Worm (Caenorhabditis elegans) whole organism, L2 larva: ENCODE results near the gene ztf-30.

Source experiments
- C34F6.9 ChIP-seq: fragments of 150-350 bp; optimal IDR thresholded peaks from 2 replicates; lab custom pipeline; 2014; ENCODE audit warnings: missing biosample characterization, missing genetic modification characterization
- F13H6.1 ChIP-seq: sonication (generic microtip); optimal IDR thresholded peaks from 2 replicates; lab custom pipeline; 2016; ENCODE audit warnings: missing genetic modification characterization, missing compliant biosample characterization
- R02D3.7 ChIP-seq: fragments of 150-350 bp; optimal IDR thresholded peaks from 2 replicates; lab custom pipeline; 2014; ENCODE audit warnings: missing biosample characterization, missing genetic modification characterization
- Y55F3AM.14 ChIP-seq: fragments of 200-800 bp; sonication (Bioruptor generic); optimal IDR thresholded peaks from 2 replicates; lab custom pipeline; 2018; ENCODE audit warnings: mild to moderate bottlenecking, missing genetic modification characterization, missing compliant biosample characterization
- alr-1 ChIP-seq: fragments of 150-350 bp; optimal IDR thresholded peaks from 2 replicates; lab custom pipeline; 2014; ENCODE audit warnings: missing biosample characterization, missing genetic modification characterization
- aly-2 ChIP-seq: fragments of 150-350 bp; optimal IDR thresholded peaks from 2 replicates; lab custom pipeline; 2014; ENCODE audit warnings: missing biosample characterization, missing genetic modification characterization
- ama-1 ChIP-seq: fragments of 150-350 bp; optimal IDR thresholded peaks from 2 replicates; lab custom pipeline; 2018; ENCODE audit warnings: inconsistent platforms
- blmp-1 ChIP-seq: sonication (generic microtip); optimal IDR thresholded peaks from 2 replicates; lab custom pipeline; 2017; ENCODE audit warnings: missing genetic modification characterization, mild to moderate bottlenecking, missing compliant biosample characterization, antibody characterized with exemption, moderate library complexity; ENCODE audit not compliant: insufficient read depth
- ceh-82 ChIP-seq: fragments of 150-350 bp; optimal IDR thresholded peaks from 2 replicates; lab custom pipeline; 2014; ENCODE audit warnings: missing biosample characterization, missing genetic modification characterization
- crh-2 ChIP-seq: sonication (generic microtip); optimal IDR thresholded peaks from 2 replicates; lab custom pipeline; 2017; ENCODE audit warnings: missing biosample characterization, missing genetic modification characterization
- dmd-4 ChIP-seq: sonication (generic microtip); optimal IDR thresholded peaks from 2 replicates; lab custom pipeline; 2017; ENCODE audit warnings: missing biosample characterization, missing genetic modification characterization
- egl-27 ChIP-seq: sonication (generic microtip); optimal IDR thresholded peaks from 3 replicates; lab custom pipeline; 2017; ENCODE audit warnings: missing biosample characterization, missing genetic modification reagents, missing genetic modification characterization
- elt-3 ChIP-seq: sonication (generic microtip); optimal IDR thresholded peaks from 2 replicates; lab custom pipeline; 2017; ENCODE audit warnings: missing biosample characterization, missing genetic modification characterization
- fos-1 ChIP-seq: fragments of 150-350 bp; optimal IDR thresholded peaks from 2 replicates; lab custom pipeline; 2014; ENCODE audit warnings: missing biosample characterization, missing genetic modification characterization
- lin-11 ChIP-seq: fragments of 150-350 bp; sonication (generic microtip); optimal IDR thresholded peaks from 2 replicates; lab custom pipeline; 2014; ENCODE audit warnings: missing biosample characterization, missing genetic modification characterization, inconsistent platforms, mixed read lengths
- lin-13 ChIP-seq: fragments of 150-350 bp; optimal IDR thresholded peaks from 2 replicates; lab custom pipeline; 2014; ENCODE audit warnings: missing biosample characterization, missing genetic modification reagents, missing genetic modification characterization
- lsy-2 ChIP-seq, 2 experiments: fragments of 150-350 bp in 1 of 2; sonication (generic microtip) in 1 of 2; optimal IDR thresholded peaks; 2 replicates each; lab custom pipeline; 2014 to 2017; ENCODE audit warnings: missing biosample characterization in 2 of 2, missing genetic modification characterization in 2 of 2
- mbf-1 ChIP-seq: sonication (generic microtip); optimal IDR thresholded peaks from 2 replicates; lab custom pipeline; 2017; ENCODE audit warnings: missing biosample characterization, missing genetic modification characterization
- mdl-1 ChIP-seq, 2 experiments: fragments of 150-350 bp in 1 of 2; sonication (generic microtip) in 1 of 2; optimal IDR thresholded peaks; 2 replicates each; lab custom pipeline; 2017; ENCODE audit warnings: missing biosample characterization in 2 of 2, missing genetic modification characterization in 2 of 2
- nhr-10 ChIP-seq: sonication (generic microtip); optimal IDR thresholded peaks from 2 replicates; lab custom pipeline; 2017; ENCODE audit warnings: missing biosample characterization, missing genetic modification characterization
- nhr-129 ChIP-seq: fragments of 150-350 bp; optimal IDR thresholded peaks from 2 replicates; lab custom pipeline; 2014; ENCODE audit warnings: missing biosample characterization, missing genetic modification characterization
- nhr-23 ChIP-seq: fragments of 150-350 bp; optimal IDR thresholded peaks from 2 replicates; lab custom pipeline; 2014; ENCODE audit warnings: missing biosample characterization, missing genetic modification reagents, missing genetic modification characterization
- nhr-25 ChIP-seq: fragments of 150-350 bp; sonication (generic microtip); optimal IDR thresholded peaks from 3 replicates; lab custom pipeline; 2014; ENCODE audit warnings: missing biosample characterization, missing genetic modification characterization
- nhr-77 ChIP-seq: fragments of 150-350 bp; optimal IDR thresholded peaks from 2 replicates; lab custom pipeline; 2014; ENCODE audit warnings: missing biosample characterization, missing genetic modification characterization
- sem-4 ChIP-seq: fragments of 150-350 bp; optimal IDR thresholded peaks from 2 replicates; lab custom pipeline; 2014; ENCODE audit warnings: missing biosample characterization, missing genetic modification reagents, missing genetic modification characterization
- sma-3 ChIP-seq: sonication (generic microtip); optimal IDR thresholded peaks from 2 replicates; lab custom pipeline; 2016; ENCODE audit warnings: missing genetic modification reagents, missing genetic modification characterization, missing compliant biosample characterization
- sma-9 ChIP-seq, 2 experiments: fragments of 150-350 bp in 1 of 2; sonication (generic microtip) in 1 of 2; optimal IDR thresholded peaks; 2 replicates each; lab custom pipeline; 2014 to 2016; ENCODE audit warnings: missing genetic modification characterization in 2 of 2, mild to moderate bottlenecking in 1 of 2, missing biosample characterization in 1 of 2, missing compliant biosample characterization in 1 of 2, missing genetic modification reagents in 1 of 2, moderate library complexity in 1 of 2
- snpc-4 ChIP-seq: fragments of 150-350 bp; optimal IDR thresholded peaks from 2 replicates; lab custom pipeline; 2014; ENCODE audit warnings: missing biosample characterization, missing genetic modification characterization
- unc-39 ChIP-seq: fragments of 150-350 bp; optimal IDR thresholded peaks from 2 replicates; lab custom pipeline; 2014; ENCODE audit warnings: missing biosample characterization, missing genetic modification characterization
- unc-55 ChIP-seq: fragments of 150-350 bp; sonication (generic microtip); optimal IDR thresholded peaks from 3 replicates; lab custom pipeline; 2014; ENCODE audit warnings: missing biosample characterization, missing genetic modification reagents, missing genetic modification characterization
- zag-1 ChIP-seq: fragments of 150-350 bp; optimal IDR thresholded peaks from 2 replicates; lab custom pipeline; 2014; ENCODE audit warnings: missing biosample characterization, missing genetic modification characterization
- ztf-1 ChIP-seq: fragments of 200-800 bp; sonication (Bioruptor generic); conservative IDR thresholded peaks from 2 replicates; pipeline ENCODE4 v1.3.6; 2022; ENCODE audit warnings: missing genetic modification characterization, missing compliant biosample characterization
- ztf-4 ChIP-seq: fragments of 150-350 bp; optimal IDR thresholded peaks from 2 replicates; lab custom pipeline; 2014; ENCODE audit warnings: missing biosample characterization, missing genetic modification characterization

ztf-30 gene

ce11 chrIII:8560836-8561235, 36.8 kb downstream of the ztf-30 start, which contains the start of gene acdh-6:
Gene acdh-6, plus strand, starts transcription at chrIII:8561136.
- TF ChIP-seq mdl-1 (tag; optimal IDR thresholded peaks at IDR 0.05; lab: Kevin White, UChicago) (no peak), Y55F3AM.14 (GFP tag; lab: Kevin White, UChicago) (no peak), crh-2 (tag; lab: Kevin White, UChicago) (no peak), ztf-1 (no peak), nhr-23 (tag; lab: Kevin White, UChicago) (no peak), snpc-4 (tag; lab: Kevin White, UChicago) (no peak), R02D3.7 (no peak), sem-4 (no peak), nhr-129 (tag; lab: Kevin White, UChicago) (no peak), sma-9 (GFP tag; optimal IDR thresholded peaks at IDR 0.05; lab: Kevin White, UChicago) (no peak), sma-9 (tag; optimal IDR thresholded peaks at IDR 0.05; lab: Kevin White, UChicago) (no peak), elt-3 (tag; lab: Kevin White, UChicago) (no peak), nhr-10 (tag; lab: Kevin White, UChicago) (no peak)
- TF ChIP-seq, all 48 proteins: peak for 0

ce11 chrIII:8560398-8560797, 37.3 kb downstream of the ztf-30 start:
- TF ChIP-seq alr-1 (no peak), egl-27 (tag; lab: Kevin White, UChicago) (no peak), lin-13 (GFP tag; lab: Kevin White, UChicago) (no peak), blmp-1 (tag; lab: Kevin White, UChicago) (no peak), R02D3.7 (no peak), sma-3 (GFP tag; lab: Kevin White, UChicago) (no peak), sma-9 (GFP tag; optimal IDR thresholded peaks at IDR 0.05; lab: Kevin White, UChicago) (no peak), sma-9 (tag; optimal IDR thresholded peaks at IDR 0.05; lab: Kevin White, UChicago) (no peak), C34F6.9 (no peak), lin-11 (tag; lab: Kevin White, UChicago) (no peak), aly-2 (tag; lab: Kevin White, UChicago) (no peak), zag-1 (tag; lab: Kevin White, UChicago) (no peak)

ce11 chrIII:8556836-8557385, 40.8 kb downstream of the ztf-30 start, which contains the start of gene C02D5.2:
Gene C02D5.2, plus strand, starts transcription at chrIII:8557335.
- no peak for TF ChIP-seq nhr-77 (tag; lab: Kevin White, UChicago)
- no peak for TF ChIP-seq unc-39 (tag; lab: Kevin White, UChicago)
- no peak for TF ChIP-seq nhr-10 (tag; lab: Kevin White, UChicago)
- TF ChIP-seq sma-9 (GFP tag; optimal IDR thresholded peaks at IDR 0.05; lab: Kevin White, UChicago) = peak; percentile 52
- TF ChIP-seq sma-9 (tag; optimal IDR thresholded peaks at IDR 0.05; lab: Kevin White, UChicago) = no peak
- peak; percentile 11 for TF ChIP-seq blmp-1 (tag; lab: Kevin White, UChicago)
- peak; percentile 78 for TF ChIP-seq crh-2 (tag; lab: Kevin White, UChicago)
- TF ChIP-seq F13H6.1 (tag; lab: Kevin White, UChicago) = peak; percentile 47
- TF ChIP-seq lsy-2 (tag; optimal IDR thresholded peaks at IDR 0.05; lab: Kevin White, UChicago) = peak in 1 of 2 experiments; percentile 70
- TF ChIP-seq sem-4 = no peak
- TF ChIP-seq unc-55 (GFP tag; lab: Kevin White, UChicago) = peak; percentile 23
- no peak for TF ChIP-seq dmd-4
- no peak for TF ChIP-seq ztf-4 (tag; lab: Kevin White, UChicago)
- TF ChIP-seq elt-3 (tag; lab: Kevin White, UChicago) = no peak
- TF ChIP-seq egl-27 (tag; lab: Kevin White, UChicago) = peak; percentile 1
- no peak for TF ChIP-seq Y55F3AM.14 (GFP tag; lab: Kevin White, UChicago)
- peak; percentile 64 for TF ChIP-seq C34F6.9
- peak; percentile 72 for TF ChIP-seq nhr-129 (tag; lab: Kevin White, UChicago)
- TF ChIP-seq R02D3.7 = no peak
- TF ChIP-seq mbf-1 (tag; lab: Kevin White, UChicago) = no peak
- no peak for TF ChIP-seq nhr-25
- no peak for TF ChIP-seq mdl-1 (tag; optimal IDR thresholded peaks at IDR 0.05; lab: Kevin White, UChicago)
- no peak for TF ChIP-seq zag-1 (tag; lab: Kevin White, UChicago)
- TF ChIP-seq fos-1 = peak; percentile 45
- no peak for TF ChIP-seq ama-1
- TF ChIP-seq lin-13 (GFP tag; lab: Kevin White, UChicago) = no peak
- TF ChIP-seq sma-3 (GFP tag; lab: Kevin White, UChicago) = no peak

ce11 chrIII:8555682-8556081, 42.0 kb downstream of the ztf-30 start:
- TF ChIP-seq aly-2 (tag; lab: Kevin White, UChicago) (no peak), ztf-4 (tag; lab: Kevin White, UChicago) (no peak), ceh-82 (tag; lab: Kevin White, UChicago) (no peak), blmp-1 (tag; lab: Kevin White, UChicago) (peak; percentile 74), Y55F3AM.14 (GFP tag; lab: Kevin White, UChicago) (no peak), zag-1 (tag; lab: Kevin White, UChicago) (no peak)
